Fruit fly (Drosophila melanogaster) whole organism, prepupa: ENCODE results near the gene CG7255.

Experiments
- CG10631 ChIP-seq: fragments of 200-800 bp; sonication (Bioruptor generic); optimal IDR thresholded peaks from 2 replicates; lab custom pipeline; 2016; ENCODE audit warnings: missing biosample characterization, missing genetic modification characterization
- CG10669 ChIP-seq: fragments of 200-800 bp; sonication (Bioruptor generic); optimal IDR thresholded peaks from 3 replicates; lab custom pipeline; 2018; ENCODE audit warnings: missing biosample characterization, mild to moderate bottlenecking, missing genetic modification characterization, moderate library complexity
- CG11762 ChIP-seq: fragments of 200-800 bp; sonication (Bioruptor generic); optimal IDR thresholded peaks from 3 replicates; lab custom pipeline; 2016; ENCODE audit warnings: missing biosample characterization, missing genetic modification characterization; ENCODE audit not compliant: insufficient read depth
- CG11902 ChIP-seq: fragments of 200-800 bp; sonication (Bioruptor generic); optimal IDR thresholded peaks from 3 replicates; lab custom pipeline; 2016; ENCODE audit warnings: missing biosample characterization, missing genetic modification characterization
- CG1621 ChIP-seq: fragments of 200-800 bp; sonication (Bioruptor generic); optimal IDR thresholded peaks from 3 replicates; lab custom pipeline; 2018; ENCODE audit warnings: missing biosample characterization, mild to moderate bottlenecking, missing genetic modification characterization
- CG16779 ChIP-seq: fragments of 200-800 bp; sonication (Bioruptor generic); optimal IDR thresholded peaks from 3 replicates; lab custom pipeline; 2017; ENCODE audit warnings: missing biosample characterization, mild to moderate bottlenecking, missing genetic modification characterization
- CG3032 ChIP-seq: fragments of 200-800 bp; optimal IDR thresholded peaks from 2 replicates; lab custom pipeline; 2019; ENCODE audit warnings: missing biosample characterization, mild to moderate bottlenecking, missing genetic modification characterization, moderate library complexity
- CG31627 ChIP-seq: fragments of 200-800 bp; sonication (Bioruptor generic); optimal IDR thresholded peaks from 3 replicates; lab custom pipeline; 2016; ENCODE audit warnings: missing biosample characterization, missing genetic modification characterization
- CG32006 ChIP-seq: fragments of 200-800 bp; sonication (Bioruptor generic); optimal IDR thresholded peaks from 3 replicates; lab custom pipeline; 2017; ENCODE audit warnings: missing biosample characterization, mild to moderate bottlenecking, missing genetic modification characterization
- CG6276 ChIP-seq: fragments of 200-800 bp; sonication (Bioruptor generic); optimal IDR thresholded peaks from 2 replicates; lab custom pipeline; 2017; ENCODE audit warnings: missing biosample characterization, mild to moderate bottlenecking, missing genetic modification characterization
- CG6792 ChIP-seq: fragments of 200-800 bp; sonication (Bioruptor generic); optimal IDR thresholded peaks from 3 replicates; lab custom pipeline; 2016; ENCODE audit warnings: missing biosample characterization, missing genetic modification characterization
- CG6854 ChIP-seq: fragments of 200-800 bp; sonication (Bioruptor generic); optimal IDR thresholded peaks from 2 replicates; lab custom pipeline; 2017; ENCODE audit warnings: missing biosample characterization, mild to moderate bottlenecking, missing genetic modification characterization
- CG7368 ChIP-seq: fragments of 200-800 bp; sonication (Bioruptor generic); optimal IDR thresholded peaks from 3 replicates; lab custom pipeline; 2016; ENCODE audit warnings: missing biosample characterization, missing genetic modification characterization
- CG8319 ChIP-seq: fragments of 200-800 bp; sonication (Bioruptor generic); optimal IDR thresholded peaks from 3 replicates; lab custom pipeline; 2016; ENCODE audit warnings: missing biosample characterization, missing genetic modification characterization
- CG9139 ChIP-seq: fragments of 200-800 bp; sonication (Bioruptor generic); optimal IDR thresholded peaks from 3 replicates; lab custom pipeline; 2017; ENCODE audit warnings: missing biosample characterization, mild to moderate bottlenecking, missing genetic modification characterization
- Eip75B ChIP-seq: fragments of 200-800 bp; sonication (Bioruptor generic); optimal IDR thresholded peaks from 3 replicates; lab custom pipeline; 2016; ENCODE audit warnings: missing biosample characterization, missing genetic modification characterization
- Eip93F ChIP-seq: fragments of 200-800 bp; sonication (Bioruptor generic); optimal IDR thresholded peaks from 2 replicates; lab custom pipeline; 2016; ENCODE audit warnings: missing biosample characterization, mild to moderate bottlenecking, missing genetic modification characterization
- Ets21C ChIP-seq: fragments of 200-800 bp; sonication (Bioruptor generic); optimal IDR thresholded peaks from 3 replicates; lab custom pipeline; 2016; ENCODE audit warnings: missing biosample characterization, missing genetic modification characterization
- Ets96B ChIP-seq: fragments of 200-800 bp; optimal IDR thresholded peaks from 2 replicates; lab custom pipeline; 2019; ENCODE audit warnings: missing biosample characterization, mild to moderate bottlenecking, missing genetic modification characterization, moderate library complexity
- Gug ChIP-seq: fragments of 200-800 bp; sonication (Bioruptor generic); IDR thresholded peaks from 2 replicates; pipeline ENCODE4 v1.3.6; 2022; ENCODE audit warnings: missing biosample characterization, missing genetic modification characterization
- Hr38 ChIP-seq: sonication (Bioruptor generic); optimal IDR thresholded peaks from 2 replicates; lab custom pipeline; 2016; ENCODE audit warnings: missing biosample characterization, missing genetic modification characterization
- Hr4 ChIP-seq: fragments of 200-800 bp; sonication (Bioruptor generic); optimal IDR thresholded peaks from 3 replicates; lab custom pipeline; 2016; ENCODE audit warnings: missing biosample characterization, missing genetic modification characterization
- Lpt ChIP-seq: fragments of 200-800 bp; sonication (Bioruptor generic); optimal IDR thresholded peaks from 3 replicates; lab custom pipeline; 2016; ENCODE audit warnings: missing biosample characterization, missing genetic modification characterization
- Met ChIP-seq: fragments of 200-800 bp; sonication (Bioruptor generic); optimal IDR thresholded peaks from 3 replicates; lab custom pipeline; 2016; ENCODE audit warnings: missing biosample characterization, missing genetic modification characterization
- Smox ChIP-seq: fragments of 200-800 bp; sonication (Bioruptor generic); optimal IDR thresholded peaks from 3 replicates; lab custom pipeline; 2016; ENCODE audit warnings: missing biosample characterization, missing genetic modification characterization
- Sox102F ChIP-seq: fragments of 200-800 bp; sonication (Bioruptor generic); optimal IDR thresholded peaks from 2 replicates; lab custom pipeline; 2016; ENCODE audit warnings: missing biosample characterization, mild to moderate bottlenecking, missing genetic modification characterization
- Sox15 ChIP-seq: fragments of 200-800 bp; sonication (Bioruptor generic); optimal IDR thresholded peaks from 3 replicates; lab custom pipeline; 2016; ENCODE audit warnings: missing biosample characterization, missing genetic modification characterization
- dac ChIP-seq: fragments of 200-800 bp; sonication (Bioruptor generic); optimal IDR thresholded peaks from 2 replicates; lab custom pipeline; 2017; ENCODE audit warnings: missing biosample characterization, mild to moderate bottlenecking, missing genetic modification characterization
- dsx ChIP-seq: fragments of 200-800 bp; optimal IDR thresholded peaks from 3 replicates; lab custom pipeline; 2019; ENCODE audit warnings: missing biosample characterization, mild to moderate bottlenecking, missing genetic modification characterization, moderate library complexity; ENCODE audit not compliant: poor library complexity, severe bottlenecking
- fd59A ChIP-seq: fragments of 200-800 bp; sonication (Bioruptor generic); optimal IDR thresholded peaks from 2 replicates; lab custom pipeline; 2017; ENCODE audit warnings: missing biosample characterization, mild to moderate bottlenecking, missing genetic modification characterization, missing genetic modification reagents
- fd85E ChIP-seq: fragments of 200-800 bp; sonication (Bioruptor generic); optimal IDR thresholded peaks from 3 replicates; lab custom pipeline; 2016; ENCODE audit warnings: missing biosample characterization, missing genetic modification characterization
- lz ChIP-seq: fragments of 200-800 bp; sonication (Bioruptor generic); optimal IDR thresholded peaks from 3 replicates; lab custom pipeline; 2016; ENCODE audit warnings: missing biosample characterization, missing genetic modification characterization
- net ChIP-seq: fragments of 200-800 bp; sonication (Bioruptor generic); optimal IDR thresholded peaks from 3 replicates; lab custom pipeline; 2016; ENCODE audit warnings: missing biosample characterization, missing genetic modification characterization
- salr ChIP-seq, 2 experiments: fragments of 200-800 bp; sonication (Bioruptor generic); optimal IDR thresholded peaks; 3 replicates each; lab custom pipeline; 2016 to 2018; ENCODE audit warnings: missing biosample characterization in 2 of 2, missing genetic modification characterization in 2 of 2, mild to moderate bottlenecking in 1 of 2
- spab ChIP-seq: fragments of 200-800 bp; sonication (Bioruptor generic); optimal IDR thresholded peaks from 2 replicates; lab custom pipeline; 2017; ENCODE audit warnings: missing biosample characterization, mild to moderate bottlenecking, missing genetic modification characterization, missing genetic modification reagents
- ss ChIP-seq, 2 experiments: fragments of 200-800 bp; sonication (Bioruptor generic); optimal IDR thresholded peaks; 2 replicates in 1 of 2; 3 replicates in 1 of 2; lab custom pipeline; 2017 to 2018; ENCODE audit warnings: mild to moderate bottlenecking in 2 of 2, missing biosample characterization in 2 of 2, missing genetic modification characterization in 2 of 2, moderate library complexity in 1 of 2
- svp ChIP-seq: fragments of 200-800 bp; sonication (Bioruptor generic); peaks from one replicate; lab custom pipeline; 2016; ENCODE audit warnings: missing biosample characterization, missing genetic modification characterization
- topi ChIP-seq: fragments of 200-800 bp; sonication (Bioruptor generic); optimal IDR thresholded peaks from 3 replicates; lab custom pipeline; 2016; ENCODE audit warnings: missing biosample characterization, missing genetic modification characterization
- vri ChIP-seq: fragments of 200-800 bp; sonication (Bioruptor generic); optimal IDR thresholded peaks from 3 replicates; lab custom pipeline; 2016; ENCODE audit warnings: missing biosample characterization, mild to moderate bottlenecking, missing genetic modification characterization

Gene CG7255

DNA sequence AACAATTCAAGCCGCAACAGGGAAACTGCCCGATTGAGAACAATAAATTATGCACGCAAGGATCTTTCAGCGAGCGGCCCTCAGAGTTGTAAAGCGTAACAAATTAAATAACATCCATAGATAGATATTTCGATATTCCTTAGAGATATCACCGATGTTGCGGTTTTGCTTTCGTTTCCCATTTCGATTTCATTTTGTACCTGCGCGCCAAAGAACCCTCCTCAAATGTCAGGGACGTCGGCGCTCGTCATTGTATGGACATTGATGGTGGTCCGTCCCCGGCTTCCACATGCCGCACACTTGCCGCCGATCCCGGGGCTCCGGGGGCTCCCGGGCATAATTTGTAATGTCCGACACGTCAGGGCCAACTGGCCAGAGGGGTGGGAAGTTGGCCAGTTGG, 48.0 kb downstream of the CG7255 start:
- TF ChIP-seq lz (GFP tag; lab: Kevin White, UChicago) = no peak
- no peak for TF ChIP-seq fd85E (GFP tag; lab: Kevin White, UChicago)
- no peak for TF ChIP-seq CG10631 (GFP tag; lab: Kevin White, UChicago)
- no peak for TF ChIP-seq topi
- no peak for TF ChIP-seq dac
- TF ChIP-seq Lpt = no peak
- TF ChIP-seq CG7368 (GFP tag; lab: Kevin White, UChicago) = no peak
- no peak for TF ChIP-seq CG8319 (GFP tag; lab: Kevin White, UChicago)
- TF ChIP-seq Eip93F (GFP tag; lab: Kevin White, UChicago) = no peak
- TF ChIP-seq salr (GFP tag; optimal IDR thresholded peaks at IDR 0.05; lab: Kevin White, UChicago) = no peak
- no peak for TF ChIP-seq CG16779 (tag; lab: Kevin White, UChicago)
- no peak for TF ChIP-seq CG1621
- no peak for TF ChIP-seq CG32006 (GFP tag; lab: Kevin White, UChicago)
- no peak for TF ChIP-seq Hr4
- no peak for TF ChIP-seq CG3032 (tag; lab: Kevin White, UChicago)
- TF ChIP-seq net = no peak
- no peak for TF ChIP-seq svp
- TF ChIP-seq CG9139 (GFP tag; lab: Kevin White, UChicago) = no peak

DNA sequence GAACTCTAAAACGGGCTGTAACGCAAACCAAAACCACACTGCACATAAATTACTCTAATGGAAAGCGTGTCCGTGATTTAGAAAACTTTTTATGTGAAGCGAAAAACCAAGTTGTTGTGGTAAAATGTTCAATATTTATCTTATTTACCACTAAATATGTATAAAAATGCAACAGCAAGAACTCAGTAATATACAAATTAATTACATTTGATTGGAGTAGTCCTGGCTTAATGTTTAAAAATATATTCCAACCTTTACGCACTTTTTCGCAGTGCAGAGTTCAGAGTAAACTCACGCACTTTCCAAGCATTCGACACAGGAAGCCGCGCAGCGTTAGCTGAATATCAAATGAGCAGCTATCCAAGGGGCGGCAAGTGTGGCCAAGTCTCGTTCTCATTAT, 48.4 kb downstream of the CG7255 start:
- TF ChIP-seq dsx (GFP tag; lab: Kevin White, UChicago) = no peak
- peak; percentile 48 for TF ChIP-seq svp
- TF ChIP-seq, all 60 proteins: peak for 1

- TF ChIP-seq CG31627 (GFP tag; lab: Kevin White, UChicago) = no peak
- TF ChIP-seq net = no peak
- TF ChIP-seq Gug = no peak
- TF ChIP-seq spab = no peak
- no peak for TF ChIP-seq CG10669
- TF ChIP-seq CG6792 = no peak
- TF ChIP-seq, all 60 proteins: peak for 0
Measured at dm6 chr3L:15353739-15354138, 49.7 kb downstream of the CG7255 start.

dm6 chr3L:15354763-15355162, 50.7 kb downstream of the CG7255 start:
- TF ChIP-seq CG32006 (GFP tag; lab: Kevin White, UChicago) (no peak), vri (no peak), CG6276 (GFP tag; lab: Kevin White, UChicago) (no peak), Smox (GFP tag; lab: Kevin White, UChicago) (no peak), lz (GFP tag; lab: Kevin White, UChicago) (no peak), CG10631 (GFP tag; lab: Kevin White, UChicago) (no peak), Met (no peak), CG31627 (GFP tag; lab: Kevin White, UChicago) (no peak), spab (no peak), ss (GFP tag; optimal IDR thresholded peaks at IDR 0.05; lab: Kevin White, UChicago) (no peak), Sox15 (GFP tag; lab: Kevin White, UChicago) (no peak), Eip75B (GFP tag; lab: Kevin White, UChicago) (no peak), Hr38 (GFP tag; lab: Kevin White, UChicago) (no peak), CG11902 (GFP tag; lab: Kevin White, UChicago) (no peak)

- TF ChIP-seq CG1621 = no peak
- TF ChIP-seq svp = no peak
- no peak for TF ChIP-seq CG7368 (GFP tag; lab: Kevin White, UChicago)
- no peak for TF ChIP-seq Hr4
- TF ChIP-seq CG10631 (GFP tag; lab: Kevin White, UChicago) = no peak
- no peak for TF ChIP-seq CG6854 (GFP tag; lab: Kevin White, UChicago)
- no peak for TF ChIP-seq net
- no peak for TF ChIP-seq Ets21C (GFP tag; lab: Kevin White, UChicago)
- no peak for TF ChIP-seq CG11762 (GFP tag; lab: Kevin White, UChicago)
- no peak for TF ChIP-seq spab
- no peak for TF ChIP-seq Ets96B
- TF ChIP-seq fd59A = no peak
- no peak for TF ChIP-seq Sox102F (GFP tag; lab: Kevin White, UChicago)
- no peak for TF ChIP-seq CG6276 (GFP tag; lab: Kevin White, UChicago)
- TF ChIP-seq, all 60 proteins: peak for 0
Measured at dm6 chr3L:15357471-15357870, 53.4 kb downstream of the CG7255 start.
